Fruit fly (Drosophila melanogaster) Kc167 (cell line): ENCODE measurements around the gene ssp3.

Source experiments
- Myc ChIP-seq: fragments of >200 bp; optimal IDR thresholded peaks from 2 replicates; lab custom pipeline; 2017; ENCODE audit warnings: missing external identifiers
- Sin3A ChIP-seq: fragments of >200 bp; optimal IDR thresholded peaks from 2 replicates; lab custom pipeline; 2018; ENCODE audit warnings: missing external identifiers
- h ChIP-seq: fragments of >200 bp; optimal IDR thresholded peaks from 3 replicates; lab custom pipeline; 2018; ENCODE audit warnings: missing external identifiers
- insv ChIP-seq: fragments of >200 bp; optimal IDR thresholded peaks from 3 replicates; lab custom pipeline; 2018; ENCODE audit warnings: missing external identifiers
- psq ChIP-seq: fragments of >200 bp; optimal IDR thresholded peaks from 2 replicates; lab custom pipeline; 2017; ENCODE audit warnings: missing external identifiers
- ttk ChIP-seq: sonication (Bioruptor generic); optimal IDR thresholded peaks from 2 replicates; lab custom pipeline; 2017; ENCODE audit warnings: missing external identifiers

The ssp3 gene

DNA sequence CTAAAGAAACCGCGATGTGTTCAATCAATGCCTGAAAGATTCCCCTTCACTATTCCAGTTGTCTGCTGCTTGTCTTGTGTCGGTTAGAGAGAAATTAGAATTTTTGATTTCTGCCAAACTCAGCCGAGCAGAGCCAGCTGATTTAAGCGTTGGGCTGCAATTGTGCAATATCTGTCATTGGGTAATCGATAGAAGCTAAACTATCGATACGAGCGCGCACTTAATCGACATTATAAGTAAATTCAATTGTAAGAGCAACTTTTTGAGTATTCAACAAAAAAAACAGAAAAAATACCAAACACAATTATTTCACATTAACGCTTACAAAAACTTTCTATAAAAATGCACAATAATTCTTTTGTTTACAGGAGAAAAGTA, at the start of gene ssp3:
Gene ssp3 (minus strand): TSS at position 164 of the 378 bp plus-strand sequence.
- TF ChIP-seq psq (lab: Kevin White, UChicago): no peak

DNA sequence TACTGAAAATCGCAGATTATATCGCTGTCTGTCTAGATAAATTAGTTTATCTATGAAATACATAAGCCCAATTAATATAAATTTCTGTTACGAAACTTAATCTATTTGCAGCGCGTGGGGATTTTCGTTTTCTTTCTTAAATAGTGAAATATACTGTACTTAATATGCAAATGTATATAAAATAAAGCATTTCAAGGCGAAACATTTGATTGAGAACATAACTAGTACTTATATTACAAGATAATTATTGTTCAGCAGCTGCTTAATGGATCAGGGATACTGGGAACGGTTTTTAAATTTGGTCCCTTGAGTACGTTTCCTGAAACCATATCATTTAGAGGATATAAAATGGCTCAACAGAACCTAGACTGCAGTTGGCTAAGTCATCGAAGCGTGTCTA, 48.4 kb upstream of the ssp3 start, which contains the start of gene CG46465:
Gene CG46465 (plus strand): TSS at position 301 of the 400 bp plus-strand sequence.
- TF ChIP-seq Myc (no peak), insv (no peak), Sin3A (no peak), psq (lab: Kevin White, UChicago) (no peak), h (lab: Kevin White, UChicago) (no peak), ttk (lab: Kevin White, UChicago) (no peak)

DNA sequence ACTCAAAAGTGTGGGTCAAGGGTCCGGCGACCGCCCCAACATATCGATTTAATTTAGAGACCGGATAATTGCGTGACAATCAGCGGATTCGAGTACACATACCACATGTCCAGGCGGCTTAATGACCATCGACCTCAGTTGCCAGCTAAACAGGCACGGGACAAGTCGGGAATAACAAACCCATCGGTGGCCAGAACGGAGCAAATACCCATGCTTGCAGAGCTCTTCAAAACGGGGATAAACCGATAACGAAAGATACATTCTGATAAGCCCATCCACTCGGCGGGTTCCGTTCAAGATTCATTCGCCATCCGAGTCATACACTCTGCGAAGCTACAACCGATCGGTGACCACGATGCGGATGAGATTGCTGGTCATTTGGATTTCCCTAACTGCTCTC, 47.0 kb upstream of the ssp3 start, which contains the start of gene CG15169:
Gene CG15169 (plus strand): TSS at position 301 of the 400 bp plus-strand sequence.
- no peak for TF ChIP-seq Sin3A
- TF ChIP-seq psq (lab: Kevin White, UChicago): no peak
- no peak for TF ChIP-seq insv
- TF ChIP-seq Myc: no peak
- TF ChIP-seq h (lab: Kevin White, UChicago): no peak
- no peak for TF ChIP-seq ttk (lab: Kevin White, UChicago)

DNA sequence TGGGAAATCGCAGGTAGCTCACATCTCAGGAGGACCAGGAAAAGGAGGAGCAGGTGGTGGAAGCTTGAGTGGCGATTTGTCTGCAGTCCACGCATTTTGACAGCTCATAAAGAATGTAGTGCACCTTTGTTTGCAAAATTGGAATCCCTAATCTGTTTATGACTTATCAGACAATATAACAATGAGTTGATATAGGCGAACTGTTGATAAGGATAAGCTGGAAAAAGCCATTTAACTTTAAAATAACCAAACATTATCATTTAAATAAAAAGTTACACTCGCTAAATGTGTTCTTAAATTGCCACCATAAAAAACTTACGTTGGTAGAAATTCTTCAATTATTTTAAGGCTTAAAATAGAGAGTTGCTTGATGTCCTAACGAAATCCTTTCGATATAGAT, 46.4 kb upstream of the ssp3 start, which contains the start of gene CG15170:
Gene CG15170 (minus strand): TSS at position 101 of the 400 bp plus-strand sequence.
- TF ChIP-seq Sin3A (no peak), Myc (no peak), insv (no peak), ttk (lab: Kevin White, UChicago) (no peak), h (lab: Kevin White, UChicago) (no peak), psq (lab: Kevin White, UChicago) (no peak)

DNA sequence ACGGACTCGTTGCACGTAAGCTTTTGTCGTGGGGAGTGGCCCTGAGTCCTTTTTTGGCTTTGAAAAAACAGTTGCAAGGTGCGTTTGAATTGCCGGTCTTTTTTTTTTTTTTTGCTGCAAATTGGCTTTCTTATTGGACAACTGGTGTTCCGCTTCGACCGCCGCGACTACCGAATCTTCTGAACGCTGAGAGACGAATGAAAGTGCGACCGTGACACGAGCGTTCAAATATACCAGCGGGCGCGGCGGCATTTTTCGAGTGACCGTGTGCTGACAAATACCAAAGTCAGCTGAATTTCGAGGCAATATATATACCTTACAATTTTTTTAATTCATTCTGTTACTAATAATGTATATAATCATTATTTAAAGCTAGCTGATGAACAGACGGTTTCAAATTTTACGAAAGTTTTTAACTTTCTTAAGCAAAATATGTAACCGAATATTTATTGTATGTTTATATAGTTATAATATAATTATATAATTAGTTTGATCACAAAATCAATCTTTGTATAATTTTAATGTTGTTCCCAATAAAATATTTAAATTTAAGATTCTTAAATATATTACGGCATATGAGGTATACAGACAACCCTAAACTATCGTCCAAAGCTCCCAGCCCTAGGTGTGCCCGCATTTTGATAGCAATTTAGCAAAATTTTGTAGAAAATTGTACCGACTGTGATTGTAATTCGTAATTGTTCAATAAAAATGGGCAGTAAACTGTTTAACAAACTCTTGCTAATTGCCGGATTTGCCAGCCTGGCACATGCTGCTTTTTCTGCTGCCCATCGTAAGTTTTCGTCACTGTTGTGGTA, 43.5 kb upstream of the ssp3 start, which contains the start of the genes Swip-1 and EMC5:
Gene Swip-1 (minus strand): TSS at position 203 of the 818 bp plus-strand sequence.
Gene EMC5 (plus strand): TSS at position 630 of the 818 bp plus-strand sequence.
- TF ChIP-seq h (lab: Kevin White, UChicago) (no peak), Myc (no peak), Sin3A (no peak)

DNA sequence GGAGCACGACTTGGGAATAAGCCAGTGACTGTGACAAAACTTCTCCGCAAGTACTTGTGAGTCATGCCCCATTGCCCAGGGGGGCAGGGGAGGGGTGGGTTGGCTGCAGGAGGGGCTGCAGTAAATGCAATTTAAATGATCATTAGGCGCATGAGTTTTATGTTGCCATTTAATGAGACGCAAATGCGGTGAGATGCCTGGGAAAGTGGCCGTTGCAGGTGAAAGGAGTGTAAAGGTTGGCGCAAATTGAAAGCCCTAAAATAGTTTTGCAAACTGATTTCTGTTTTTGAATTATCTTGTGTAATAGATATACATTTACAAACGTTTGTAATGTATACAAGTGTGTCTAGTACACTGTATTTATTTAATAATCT, 42.4 kb upstream of the ssp3 start:
- no peak for TF ChIP-seq Sin3A
- TF ChIP-seq ttk (lab: Kevin White, UChicago): peak; percentile 92

DNA sequence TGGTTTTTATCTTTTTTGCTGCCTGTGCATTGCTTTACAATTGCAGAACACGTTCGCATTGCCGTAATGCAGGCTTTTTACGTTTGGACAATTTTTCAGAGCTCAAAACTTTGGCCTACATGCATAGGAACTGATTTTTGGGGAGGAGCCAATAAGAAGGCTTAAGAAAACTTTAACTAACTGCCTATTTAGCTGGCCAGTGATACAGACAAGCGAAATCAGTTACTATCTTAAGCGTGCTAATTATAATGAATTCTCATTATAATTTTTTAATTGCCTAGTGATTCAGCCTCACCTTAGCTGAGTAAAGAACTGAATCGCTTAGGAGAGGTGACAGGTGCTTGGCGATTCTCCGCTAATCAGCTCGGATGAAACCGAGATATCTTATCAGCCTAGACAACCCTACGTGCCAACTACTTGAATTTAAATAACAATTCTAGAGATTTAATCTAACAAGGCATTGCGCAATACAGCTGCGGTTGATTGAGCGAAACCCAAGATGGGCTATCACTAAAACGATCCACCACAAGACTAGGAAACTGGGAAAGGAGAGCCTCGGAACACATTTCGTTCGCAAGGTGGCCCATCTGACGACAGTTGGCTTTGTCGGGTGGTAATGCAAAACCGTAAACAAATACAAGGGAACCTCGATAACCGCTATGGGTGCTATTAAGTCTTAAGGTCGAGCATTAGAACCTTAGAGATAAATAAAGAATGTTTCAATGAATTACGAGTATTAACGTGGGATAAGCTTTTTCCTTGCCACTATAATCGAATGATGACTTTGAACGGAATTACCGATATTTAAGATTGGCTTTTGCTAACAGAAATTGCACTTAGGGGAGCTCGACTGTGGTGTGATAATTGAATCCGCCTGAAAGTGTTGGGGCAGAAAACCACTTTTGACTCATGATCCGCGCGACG, 41.7 kb upstream of the ssp3 start:
- TF ChIP-seq psq (lab: Kevin White, UChicago) (no peak), Sin3A (no peak), Myc (no peak)

DNA sequence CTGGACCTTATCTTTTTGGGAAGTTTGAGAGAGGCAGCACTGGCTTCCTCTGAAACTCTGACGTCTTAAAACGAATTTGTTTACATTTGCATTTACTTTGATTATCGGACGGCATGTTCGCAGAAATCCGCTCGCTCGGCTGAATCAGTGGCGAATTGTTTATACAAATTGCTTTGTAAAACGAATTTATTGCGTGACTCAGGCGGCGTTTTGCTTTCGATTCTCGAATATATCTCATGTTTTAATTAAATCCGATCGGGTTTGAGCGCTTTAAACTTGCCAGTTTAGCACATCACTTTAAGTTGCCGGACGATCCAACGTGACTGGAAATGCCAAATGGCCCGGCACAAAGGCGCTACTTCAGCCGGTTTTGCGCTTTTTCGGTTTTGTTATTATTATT, 40.4 kb upstream of the ssp3 start:
- TF ChIP-seq h (lab: Kevin White, UChicago) (no peak), Myc (no peak), ttk (lab: Kevin White, UChicago) (no peak), psq (lab: Kevin White, UChicago) (no peak), insv (no peak), Sin3A (no peak)

DNA sequence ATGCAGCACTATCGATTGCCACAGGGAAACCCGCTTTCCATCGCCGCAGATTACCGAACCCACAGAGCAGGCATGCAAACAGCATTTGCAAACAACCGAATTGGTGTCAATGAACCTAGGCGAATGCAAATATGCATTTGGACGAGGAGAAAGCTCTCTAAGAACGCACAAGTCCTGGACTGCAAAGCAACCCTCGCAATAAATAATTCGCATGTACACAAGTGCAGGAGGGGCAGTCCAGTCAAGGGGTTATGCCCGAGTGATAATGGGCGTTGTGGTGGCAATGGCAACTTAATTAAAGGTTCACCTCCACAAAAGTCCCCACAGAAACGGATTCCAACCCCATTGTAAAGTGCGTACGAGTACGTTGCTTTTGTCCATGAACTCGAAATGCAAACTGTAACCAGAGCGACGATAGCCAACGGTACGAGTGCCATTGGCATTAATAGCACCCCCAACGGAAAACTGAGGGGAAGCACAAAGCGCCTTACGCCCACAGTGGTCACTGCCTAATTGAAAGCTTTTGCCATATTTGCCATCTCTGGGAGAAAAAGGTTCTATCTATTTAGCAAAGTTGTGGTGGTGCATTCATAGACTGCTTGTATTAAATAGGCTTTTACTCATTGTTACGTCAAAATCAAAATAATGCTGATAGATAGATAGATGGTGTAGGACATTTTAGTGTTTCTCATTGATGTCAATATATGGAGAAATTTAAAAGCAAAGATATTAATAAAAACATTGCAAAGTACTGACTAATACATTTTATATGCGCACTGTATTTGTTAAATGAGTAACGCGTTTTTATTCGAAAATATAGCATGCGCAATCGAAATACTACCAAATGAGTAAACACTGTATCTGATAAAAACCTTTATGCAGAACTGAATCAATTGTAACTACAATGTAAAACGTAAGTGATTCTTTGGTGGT, 39.3 kb upstream of the ssp3 start:
- no peak for TF ChIP-seq h (lab: Kevin White, UChicago)
- no peak for TF ChIP-seq psq (lab: Kevin White, UChicago)
- TF ChIP-seq Sin3A: no peak
- no peak for TF ChIP-seq Myc
- no peak for TF ChIP-seq insv

DNA sequence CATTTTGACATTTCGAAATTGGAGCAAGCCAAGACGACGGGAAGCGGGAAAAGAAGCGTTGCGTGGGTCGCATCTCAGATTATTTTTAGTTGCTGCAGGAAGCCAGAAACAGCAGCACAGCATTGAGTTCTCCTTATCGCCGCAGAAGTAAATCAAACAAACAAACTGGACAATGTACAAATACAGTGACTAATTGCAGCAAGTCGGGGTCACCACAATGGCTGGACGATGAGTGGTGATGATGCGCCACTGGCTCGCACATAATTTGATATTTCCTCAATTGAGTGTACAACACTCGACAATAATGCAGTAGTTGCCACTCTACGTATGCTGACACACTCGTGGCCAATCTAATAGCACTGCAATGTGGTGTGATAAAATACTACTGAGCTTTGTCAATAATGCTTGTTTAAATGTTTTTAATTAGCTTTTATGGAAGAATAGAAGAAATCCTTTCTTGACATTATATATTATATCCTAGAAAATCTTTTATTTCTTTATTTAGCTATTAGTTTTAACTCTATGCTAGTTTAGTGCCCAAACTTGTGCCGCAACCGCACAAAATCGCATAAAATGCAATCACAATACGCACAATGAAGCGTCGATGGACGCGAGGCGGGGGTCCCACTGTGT, 38.3 kb upstream of the ssp3 start:
- no peak for TF ChIP-seq h (lab: Kevin White, UChicago)
- TF ChIP-seq Sin3A: no peak

DNA sequence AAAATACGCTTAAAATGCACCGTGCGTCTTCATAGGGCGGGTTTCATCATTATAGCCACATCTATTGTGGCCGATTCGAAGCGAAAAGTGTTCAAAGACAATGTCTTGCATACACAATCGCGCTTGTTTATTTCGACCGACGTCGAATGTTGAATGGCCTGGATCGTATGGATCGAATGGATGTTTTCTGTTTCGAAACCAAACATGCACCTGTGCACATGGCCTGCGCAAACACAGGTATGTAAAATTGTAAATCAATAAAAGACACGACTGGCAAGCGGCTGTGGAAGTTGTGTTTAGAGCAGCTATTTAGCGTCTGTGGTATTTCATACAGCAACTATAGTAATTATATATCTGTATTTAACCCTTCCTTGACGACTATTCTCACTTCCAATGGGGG, 37.7 kb upstream of the ssp3 start:
- TF ChIP-seq Myc (no peak), psq (lab: Kevin White, UChicago) (no peak), ttk (lab: Kevin White, UChicago) (no peak), Sin3A (no peak), insv (no peak), h (lab: Kevin White, UChicago) (no peak)

DNA sequence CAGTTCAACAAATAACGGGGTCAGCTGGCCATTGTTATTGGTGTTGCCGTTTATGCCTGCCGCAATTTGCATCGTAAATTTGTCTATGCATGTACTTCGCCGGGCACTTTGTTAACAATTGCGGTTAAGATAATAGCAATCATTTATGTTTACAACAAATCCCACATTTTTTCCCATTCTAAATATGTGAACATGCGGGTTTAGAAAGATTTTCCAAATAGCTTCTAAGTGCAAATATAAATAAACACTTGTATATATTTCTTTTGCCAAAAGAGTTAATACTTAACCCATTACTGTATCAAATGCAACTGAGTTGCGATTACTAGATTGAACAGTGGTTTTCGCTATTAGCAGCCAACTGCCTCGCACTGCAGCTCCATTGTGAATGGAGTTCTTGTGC, 37.2 kb upstream of the ssp3 start:
- TF ChIP-seq psq (lab: Kevin White, UChicago) (no peak), h (lab: Kevin White, UChicago) (no peak), ttk (lab: Kevin White, UChicago) (no peak), insv (no peak), Myc (no peak), Sin3A (no peak)
